Fruit fly (Drosophila melanogaster): Measurements from ENCODE around the gene CG10375.
A peak's percentile ranks its signal among the peaks of the same experiment; 100 is the strongest.

Gene CG10375

DNA sequence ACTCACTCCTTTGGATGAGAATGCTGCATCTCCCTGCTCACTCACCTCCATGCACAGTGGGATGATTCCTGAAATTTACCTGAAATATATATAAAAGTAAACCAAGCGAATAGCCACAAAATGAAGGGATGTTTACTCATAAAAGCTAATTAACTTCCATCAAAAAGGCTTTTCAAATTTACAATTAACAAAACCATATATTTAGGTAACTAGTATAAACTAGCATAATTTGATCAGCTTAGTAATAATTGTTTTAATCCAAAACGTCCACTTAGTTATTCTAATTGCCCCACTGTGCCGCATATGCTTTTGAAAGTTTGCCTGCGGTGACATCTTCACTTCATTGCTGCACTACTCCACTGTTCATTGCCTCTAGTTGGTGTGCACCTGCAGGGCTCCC is 16.4 kb downstream of the CG10375 start (continued):
- TF ChIP-seq Lim3 (GFP tag; IDR thresholded peaks at IDR 0.05) (no peak), Hsf (GFP tag; optimal IDR thresholded peaks at IDR 0.05) (peak; percentile 76), BEAF-32 (GFP tag; optimal IDR thresholded peaks at IDR 0.05) (no peak), onecut (GFP tag; IDR thresholded peaks at IDR 0.05) (peak; percentile 49), dmrt11E (tag; optimal IDR thresholded peaks at IDR 0.05) (peak; percentile 93), CG31441 (GFP tag; IDR thresholded peaks at IDR 0.05) (peak; percentile 85), ssp (GFP tag; IDR thresholded peaks at IDR 0.05) (0 out of 2 replicates have a peak, but pooled peaks have one; percentile 26), CG10565 (GFP tag; optimal IDR thresholded peaks at IDR 0.05) (no peak), CG10979 (tag; optimal IDR thresholded peaks at IDR 0.05) (peak; percentile 92), sens-2 (GFP tag; IDR thresholded peaks at IDR 0.05) (0 out of 2 replicates have a peak, but pooled peaks have one; percentile 23), pan (optimal IDR thresholded peaks at IDR 0.05) (no peak), pan (GFP tag; optimal IDR thresholded peaks at IDR 0.05 in 1 of 2, IDR thresholded peaks at IDR 0.05 in 1 of 2) (peak in 1 of 2 experiments; percentile 63), CG12071 (GFP tag; optimal IDR thresholded peaks at IDR 0.05) (peak; percentile 41), fd64A (GFP tag; optimal IDR thresholded peaks at IDR 0.05) (peak; percentile 62), Max (GFP tag; optimal IDR thresholded peaks at IDR 0.05) (peak; percentile 53), CG7839 (tag; optimal IDR thresholded peaks at IDR 0.05) (peak; percentile 83), CG6254 (GFP tag; optimal IDR thresholded peaks at IDR 0.05) (peak; percentile 88), chif (GFP tag; optimal IDR thresholded peaks at IDR 0.05) (peak; percentile 69 to 83), Oaz (GFP tag; IDR thresholded peaks at IDR 0.05) (0 out of 2 replicates have a peak, but pooled peaks have one; percentile 33), Vsx1 (GFP tag; optimal IDR thresholded peaks at IDR 0.05) (peak; percentile 79), bab2 (GFP tag; optimal IDR thresholded peaks at IDR 0.05) (peak; percentile 48), emc (GFP tag; optimal IDR thresholded peaks at IDR 0.05) (no peak), CG2202 (tag; optimal IDR thresholded peaks at IDR 0.05) (peak; percentile 81), CG18476 (GFP tag; optimal IDR thresholded peaks at IDR 0.05) (peak; percentile 76), TFAM (GFP tag; optimal IDR thresholded peaks at IDR 0.05) (peak; percentile 2), twi (tag; optimal IDR thresholded peaks at IDR 0.05) (peak; percentile 74), CG5953 (GFP tag; IDR thresholded peaks at IDR 0.05) (0 out of 2 replicates have a peak, but pooled peaks have one; percentile 21), Lhr (GFP tag; optimal IDR thresholded peaks at IDR 0.05) (peak; percentile 70), NfI (GFP tag; optimal IDR thresholded peaks at IDR 0.05) (peak; percentile 44), CG15514 (GFP tag; optimal IDR thresholded peaks at IDR 0.05) (no peak), Nf-YB (GFP tag; optimal IDR thresholded peaks at IDR 0.05) (peak; percentile 45), CG3838 (GFP tag; optimal IDR thresholded peaks at IDR 0.05) (peak; percentile 35), MBD-R2 (GFP tag; IDR thresholded peaks at IDR 0.05) (no peak), ems (GFP tag; optimal IDR thresholded peaks at IDR 0.05) (peak; percentile 71), Hmr (GFP tag; optimal IDR thresholded peaks at IDR 0.05) (peak; percentile 43), CG8290 (GFP tag; optimal IDR thresholded peaks at IDR 0.05) (peak; percentile 40), CG8290 (tag; optimal IDR thresholded peaks at IDR 0.05) (no peak), stwl (tag; optimal IDR thresholded peaks at IDR 0.05) (peak; percentile 9)

DNA sequence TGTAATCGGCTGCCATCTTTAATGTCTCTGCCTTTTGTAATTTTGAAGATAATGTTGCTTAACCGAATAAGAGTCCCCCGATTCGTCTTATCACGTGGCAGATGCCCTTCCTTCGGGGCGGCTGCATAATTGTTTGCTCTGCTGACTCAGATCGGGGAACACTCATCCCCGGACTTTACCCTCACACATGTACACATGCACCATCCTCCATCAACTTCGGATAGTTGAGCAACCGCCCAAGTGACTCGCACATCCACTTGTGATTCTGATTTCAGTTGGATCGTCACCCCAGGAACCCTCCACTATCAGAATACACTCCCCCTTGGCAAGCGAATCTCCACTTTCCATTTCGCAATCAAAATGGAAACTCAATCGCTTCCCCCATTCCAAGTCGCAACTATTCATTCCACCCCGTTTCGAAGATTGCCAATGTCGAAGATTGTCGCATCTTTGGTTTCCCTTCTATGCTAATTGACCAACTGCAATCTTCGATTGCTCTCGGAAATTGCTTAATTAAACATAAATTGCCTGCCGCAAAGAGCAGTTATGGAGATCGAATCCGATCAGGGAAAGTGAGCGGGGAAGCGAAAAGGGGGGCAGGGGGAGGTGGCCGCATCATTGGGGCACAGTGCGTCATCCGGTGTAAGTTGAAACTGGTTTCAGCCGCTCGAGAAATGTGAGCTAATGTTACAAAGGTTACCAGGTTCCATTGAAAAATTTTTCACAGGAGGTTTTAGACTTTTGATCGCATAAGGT is 17.6 kb downstream of the CG10375 start:
- no peak for TF ChIP-seq seq (GFP tag; IDR thresholded peaks at IDR 0.05)
- no peak for TF ChIP-seq dmrt11E (tag; optimal IDR thresholded peaks at IDR 0.05)
- TF ChIP-seq crol (GFP tag; IDR thresholded peaks at IDR 0.05): peak; percentile 62
- TF ChIP-seq ken (GFP tag; IDR thresholded peaks at IDR 0.05): 0 out of 3 replicates have a peak, but pooled peaks have one; percentile 6
- peak; percentile 45 for TF ChIP-seq Ets65A (GFP tag)
- no peak for TF ChIP-seq Fer1 (GFP tag; optimal IDR thresholded peaks at IDR 0.05)
- peak; percentile 27 for TF ChIP-seq D19A (tag; optimal IDR thresholded peaks at IDR 0.05)
- TF ChIP-seq kay (GFP tag; optimal IDR thresholded peaks at IDR 0.05): peak; percentile 3
- peak; percentile 93 for TF ChIP-seq Blimp-1 (GFP tag; optimal IDR thresholded peaks at IDR 0.05)
- TF ChIP-seq Pdp1 (GFP tag; optimal IDR thresholded peaks at IDR 0.05): peak in 1 of 2 experiments; percentile 8
- peak; percentile 31 for TF ChIP-seq kni (GFP tag; optimal IDR thresholded peaks at IDR 0.05)
- peak; percentile 87 for TF ChIP-seq nom (GFP tag; optimal IDR thresholded peaks at IDR 0.05)
- TF ChIP-seq pros (GFP tag; optimal IDR thresholded peaks at IDR 0.05): peak; percentile 20
- TF ChIP-seq CG4404 (GFP tag; IDR thresholded peaks at IDR 0.05): no peak

Data from whole organism, embryonic.